Fruit fly (Drosophila melanogaster): ENCODE measurements around the gene Wnt4.

DNA sequence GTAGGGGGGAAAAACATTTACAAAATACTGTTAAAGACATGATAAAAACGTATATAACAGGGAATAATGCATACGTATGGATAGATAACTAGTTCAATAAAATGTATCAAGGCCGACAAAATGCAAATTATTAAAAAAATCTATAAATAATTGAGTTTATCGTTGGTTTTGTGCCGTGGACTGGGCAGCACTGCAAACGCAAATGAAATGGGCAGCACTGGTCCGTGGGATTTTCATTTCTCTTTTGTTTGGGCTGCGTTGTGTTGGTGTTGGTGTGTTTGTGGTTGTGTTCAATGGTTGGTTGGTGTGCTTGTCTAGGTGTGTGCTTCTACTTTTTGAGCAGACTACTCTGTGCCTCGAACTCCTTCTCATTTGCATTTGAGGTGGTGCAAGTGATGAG, 50.4 kb downstream of the Wnt4 start:
- TF ChIP-seq MTF-1 (GFP tag; optimal IDR thresholded peaks at IDR 0.05; ENCODE audit: borderline replicate concordance), result no peak
- TF ChIP-seq H15 (GFP tag; IDR thresholded peaks at IDR 0.05), result no peak
- TF ChIP-seq Med (GFP tag), result no peak
- TF ChIP-seq CG8944 (GFP tag; optimal IDR thresholded peaks at IDR 0.05), result no peak

Data from whole organism, embryonic.